Worm (Caenorhabditis elegans): ENCODE measurements around the gene ech-5.
A peak's percentile ranks its signal among the peaks of the same experiment; 100 is the strongest.

Gene ech-5

ce11 chrIV:824854-825253 lies 28.0 kb downstream of the ech-5 start, which contains the start of gene zipt-15:
TSS of gene zipt-15 (minus strand) at chrIV:824954.
- TF ChIP-seq sma-3 (GFP tag; optimal IDR thresholded peaks at IDR 0.05) (no peak), gmeb-1 (tag; optimal IDR thresholded peaks at IDR 0.05) (no peak), mab-5 (tag; optimal IDR thresholded peaks at IDR 0.05) (no peak), ama-1 (optimal IDR thresholded peaks at IDR 0.05) (no peak), nhr-77 (tag; optimal IDR thresholded peaks at IDR 0.05) (no peak), sem-4 (tag; optimal IDR thresholded peaks at IDR 0.05) (no peak), ztf-4 (tag; optimal IDR thresholded peaks at IDR 0.05) (no peak), sma-9 (GFP tag; optimal IDR thresholded peaks at IDR 0.05) (no peak), sma-9 (tag; optimal IDR thresholded peaks at IDR 0.05) (no peak), crh-2 (tag; optimal IDR thresholded peaks at IDR 0.05) (no peak), Y55F3AM.14 (GFP tag; optimal IDR thresholded peaks at IDR 0.05) (no peak)

ce11 chrIV:826145-826544 lies 29.3 kb downstream of the ech-5 start:
- TF ChIP-seq R02D3.7 (tag; optimal IDR thresholded peaks at IDR 0.05) (no peak), ztf-11 (tag; optimal IDR thresholded peaks at IDR 0.05) (no peak), ZK546.5 (tag; optimal IDR thresholded peaks at IDR 0.05) (no peak), aly-2 (tag; optimal IDR thresholded peaks at IDR 0.05) (no peak), egl-27 (tag; optimal IDR thresholded peaks at IDR 0.05) (no peak), snpc-4 (tag; optimal IDR thresholded peaks at IDR 0.05) (no peak), dmd-4 (tag; optimal IDR thresholded peaks at IDR 0.05) (no peak), skn-1 (tag; optimal IDR thresholded peaks at IDR 0.05) (no peak)

DNA sequence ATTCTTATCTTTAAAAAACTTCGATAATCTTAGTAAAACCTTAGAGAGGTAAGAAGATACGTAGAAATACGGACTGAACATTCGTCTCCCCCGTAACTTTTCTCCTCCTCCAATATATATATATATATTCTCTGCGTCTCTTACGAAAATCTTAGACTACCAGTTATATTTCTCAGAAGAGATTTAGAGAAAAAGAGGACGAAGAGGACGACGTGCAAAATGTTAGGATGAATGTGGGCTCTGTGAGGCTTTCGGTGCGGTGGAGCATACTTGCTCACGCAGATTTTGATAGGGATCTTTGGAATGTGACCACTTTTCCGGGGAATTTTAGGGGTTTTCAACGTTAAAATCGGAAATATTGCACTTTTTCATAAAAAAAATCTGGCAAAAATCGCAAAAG lies 31.6 kb downstream of the ech-5 start:
- TF ChIP-seq sma-9 (GFP tag; optimal IDR thresholded peaks at IDR 0.05) (no peak), sma-9 (tag; optimal IDR thresholded peaks at IDR 0.05) (no peak), nhr-11 (tag; optimal IDR thresholded peaks at IDR 0.05) (no peak), nhr-23 (tag; optimal IDR thresholded peaks at IDR 0.05) (no peak), ZK546.5 (tag; optimal IDR thresholded peaks at IDR 0.05) (no peak), skn-1 (tag; optimal IDR thresholded peaks at IDR 0.05) (peak; percentile 33), mdl-1 (tag; optimal IDR thresholded peaks at IDR 0.05) (peak; percentile 46 to 49), sem-4 (tag; optimal IDR thresholded peaks at IDR 0.05) (peak; percentile 76), zag-1 (tag; optimal IDR thresholded peaks at IDR 0.05) (peak; percentile 75), crh-2 (tag; optimal IDR thresholded peaks at IDR 0.05) (peak; percentile 81), mab-5 (tag; optimal IDR thresholded peaks at IDR 0.05) (peak; percentile 63), lin-11 (tag; optimal IDR thresholded peaks at IDR 0.05) (peak; percentile 26), elt-1 (tag; optimal IDR thresholded peaks at IDR 0.05) (no peak), sma-3 (GFP tag; optimal IDR thresholded peaks at IDR 0.05) (no peak), fos-1 (tag; optimal IDR thresholded peaks at IDR 0.05) (peak; percentile 46), ama-1 (optimal IDR thresholded peaks at IDR 0.05) (peak; percentile 24), nhr-21 (tag; optimal IDR thresholded peaks at IDR 0.05) (no peak), nhr-25 (tag; optimal IDR thresholded peaks at IDR 0.05) (peak; percentile 63), nhr-237 (tag; optimal IDR thresholded peaks at IDR 0.05) (no peak), ztf-4 (tag; optimal IDR thresholded peaks at IDR 0.05) (no peak), ceh-82 (tag; optimal IDR thresholded peaks at IDR 0.05) (no peak), peb-1 (tag; optimal IDR thresholded peaks at IDR 0.05) (no peak), ztf-11 (tag; optimal IDR thresholded peaks at IDR 0.05) (no peak), snpc-4 (tag; optimal IDR thresholded peaks at IDR 0.05) (peak; percentile 84), elt-3 (tag; optimal IDR thresholded peaks at IDR 0.05) (no peak), alr-1 (tag; optimal IDR thresholded peaks at IDR 0.05) (no peak), egl-27 (tag; optimal IDR thresholded peaks at IDR 0.05) (peak; percentile 26), ztf-1 (GFP tag; conservative IDR thresholded peaks at IDR 0.05) (no peak), lin-39 (tag; optimal IDR thresholded peaks at IDR 0.05) (no peak), unc-55 (GFP tag; optimal IDR thresholded peaks at IDR 0.05) (peak; percentile 97), C34F6.9 (tag; optimal IDR thresholded peaks at IDR 0.05) (peak; percentile 96), nhr-77 (tag; optimal IDR thresholded peaks at IDR 0.05) (no peak), lin-13 (GFP tag; optimal IDR thresholded peaks at IDR 0.05) (peak; percentile 88), lsy-2 (tag; optimal IDR thresholded peaks at IDR 0.05) (peak; percentile 65 to 88), nhr-6 (tag; optimal IDR thresholded peaks at IDR 0.05) (peak; percentile 35), gmeb-1 (tag; optimal IDR thresholded peaks at IDR 0.05) (peak; percentile 6), mbf-1 (tag; optimal IDR thresholded peaks at IDR 0.05) (no peak), aly-2 (tag; optimal IDR thresholded peaks at IDR 0.05) (no peak), unc-39 (tag; optimal IDR thresholded peaks at IDR 0.05) (no peak), R02D3.7 (tag; optimal IDR thresholded peaks at IDR 0.05) (no peak), unc-62 (GFP tag; optimal IDR thresholded peaks at IDR 0.05) (no peak), nhr-129 (tag; optimal IDR thresholded peaks at IDR 0.05) (peak; percentile 74), ceh-16 (tag; optimal IDR thresholded peaks at IDR 0.05) (peak; percentile 1), F13H6.1 (tag; optimal IDR thresholded peaks at IDR 0.05) (peak; percentile 64), Y55F3AM.14 (GFP tag; optimal IDR thresholded peaks at IDR 0.05) (no peak), blmp-1 (tag; optimal IDR thresholded peaks at IDR 0.05; ENCODE audit: insufficient read depth) (no peak), nhr-10 (tag; optimal IDR thresholded peaks at IDR 0.05) (no peak), dmd-4 (tag; optimal IDR thresholded peaks at IDR 0.05) (no peak), nhr-12 (tag; optimal IDR thresholded peaks at IDR 0.05) (no peak)

All from whole organism, L2 larva.